Worm (Caenorhabditis elegans) whole organism, L2 larva: ENCODE measurements around the gene F59B1.2.

Source experiments
- ZK546.5 ChIP-seq: sonication (generic microtip); optimal IDR thresholded peaks from 2 replicates; lab custom pipeline; 2017; ENCODE audit warnings: missing biosample characterization, missing genetic modification characterization
- aly-2 ChIP-seq: fragments of 150-350 bp; optimal IDR thresholded peaks from 2 replicates; lab custom pipeline; 2014; ENCODE audit warnings: missing biosample characterization, missing genetic modification characterization
- ama-1 ChIP-seq: fragments of 150-350 bp; optimal IDR thresholded peaks from 2 replicates; lab custom pipeline; 2018; ENCODE audit warnings: inconsistent platforms
- blmp-1 ChIP-seq: sonication (generic microtip); optimal IDR thresholded peaks from 2 replicates; lab custom pipeline; 2017; ENCODE audit warnings: missing genetic modification characterization, mild to moderate bottlenecking, missing compliant biosample characterization, antibody characterized with exemption, moderate library complexity; ENCODE audit not compliant: insufficient read depth
- ceh-82 ChIP-seq: fragments of 150-350 bp; optimal IDR thresholded peaks from 2 replicates; lab custom pipeline; 2014; ENCODE audit warnings: missing biosample characterization, missing genetic modification characterization
- lin-39 ChIP-seq: fragments of 150-350 bp; optimal IDR thresholded peaks from 2 replicates; lab custom pipeline; 2014; ENCODE audit warnings: missing biosample characterization, missing genetic modification reagents, missing genetic modification characterization
- lsy-2 ChIP-seq, 2 experiments: fragments of 150-350 bp in 1 of 2; sonication (generic microtip) in 1 of 2; optimal IDR thresholded peaks; 2 replicates each; lab custom pipeline; 2014 to 2017; ENCODE audit warnings: missing biosample characterization in 2 of 2, missing genetic modification characterization in 2 of 2
- nhr-11 ChIP-seq: fragments of 150-350 bp; optimal IDR thresholded peaks from 2 replicates; lab custom pipeline; 2014; ENCODE audit warnings: missing biosample characterization, missing genetic modification characterization
- nhr-12 ChIP-seq: fragments of 150-350 bp; optimal IDR thresholded peaks from 2 replicates; lab custom pipeline; 2014; ENCODE audit warnings: missing biosample characterization, missing genetic modification characterization
- nhr-129 ChIP-seq: fragments of 150-350 bp; optimal IDR thresholded peaks from 2 replicates; lab custom pipeline; 2014; ENCODE audit warnings: missing biosample characterization, missing genetic modification characterization
- sem-4 ChIP-seq: fragments of 150-350 bp; optimal IDR thresholded peaks from 2 replicates; lab custom pipeline; 2014; ENCODE audit warnings: missing biosample characterization, missing genetic modification reagents, missing genetic modification characterization
- skn-1 ChIP-seq: sonication (generic microtip); optimal IDR thresholded peaks from 2 replicates; lab custom pipeline; 2017; ENCODE audit warnings: missing biosample characterization, missing genetic modification characterization
- ztf-11 ChIP-seq: sonication (generic microtip); optimal IDR thresholded peaks from 2 replicates; lab custom pipeline; 2017; ENCODE audit warnings: missing biosample characterization, missing genetic modification characterization

ce11 chrV:3626944-3627343 lies 6.2 kb upstream of the F59B1.2 start, which contains the start of gene F59B1.4:
- TF ChIP-seq nhr-129 (tag; lab: Kevin White, UChicago) (no peak), ZK546.5 (tag; lab: Kevin White, UChicago) (no peak), ceh-82 (tag; lab: Kevin White, UChicago) (no peak), sem-4 (tag; lab: Kevin White, UChicago) (no peak), ama-1 (lab: Kevin White, UChicago) (no peak), ztf-11 (no peak), nhr-11 (tag; lab: Kevin White, UChicago) (no peak), aly-2 (no peak), lsy-2 (tag; optimal IDR thresholded peaks at IDR 0.05; lab: Kevin White, UChicago) (no peak), nhr-12 (tag; lab: Kevin White, UChicago) (no peak), lin-39 (tag; lab: Kevin White, UChicago) (no peak), blmp-1 (tag; lab: Kevin White, UChicago) (no peak), skn-1 (tag; lab: Kevin White, UChicago) (no peak)
